Worm (Caenorhabditis elegans) whole organism, L2 larva: ENCODE results near the gene F08F8.10.

Experiments
- alr-1 ChIP-seq: fragments of 150-350 bp; optimal IDR thresholded peaks from 2 replicates; lab custom pipeline; 2014; ENCODE audit warnings: missing biosample characterization, missing genetic modification characterization
- egl-27 ChIP-seq: sonication (generic microtip); optimal IDR thresholded peaks from 3 replicates; lab custom pipeline; 2017; ENCODE audit warnings: missing biosample characterization, missing genetic modification reagents, missing genetic modification characterization
- lin-13 ChIP-seq: fragments of 150-350 bp; optimal IDR thresholded peaks from 2 replicates; lab custom pipeline; 2014; ENCODE audit warnings: missing biosample characterization, missing genetic modification reagents, missing genetic modification characterization
- lin-39 ChIP-seq: fragments of 150-350 bp; optimal IDR thresholded peaks from 2 replicates; lab custom pipeline; 2014; ENCODE audit warnings: missing biosample characterization, missing genetic modification reagents, missing genetic modification characterization
- nhr-237 ChIP-seq: fragments of 150-350 bp; optimal IDR thresholded peaks from 2 replicates; lab custom pipeline; 2014; ENCODE audit warnings: missing biosample characterization, missing genetic modification characterization
- nhr-25 ChIP-seq: fragments of 150-350 bp; sonication (generic microtip); optimal IDR thresholded peaks from 3 replicates; lab custom pipeline; 2014; ENCODE audit warnings: missing biosample characterization, missing genetic modification characterization

ce11 chrIII:7339138-7339537 is 18.1 kb downstream of the F08F8.10 start:
- TF ChIP-seq lin-13 (GFP tag; lab: Kevin White, UChicago) (no peak), nhr-237 (tag; lab: Kevin White, UChicago) (no peak), nhr-25 (tag; lab: Kevin White, UChicago) (no peak), alr-1 (tag; lab: Kevin White, UChicago) (no peak), lin-39 (tag; lab: Kevin White, UChicago) (no peak), egl-27 (tag; lab: Kevin White, UChicago) (no peak)
